Worm (Caenorhabditis elegans) whole organism, L2 larva: ENCODE data around the gene twk-48.

Experiments used
- Y55F3AM.14 ChIP-seq: fragments of 200-800 bp; sonication (Bioruptor generic); optimal IDR thresholded peaks from 2 replicates; lab custom pipeline; 2018; ENCODE audit warnings: mild to moderate bottlenecking, missing genetic modification characterization, missing compliant biosample characterization
- aly-2 ChIP-seq: fragments of 150-350 bp; optimal IDR thresholded peaks from 2 replicates; lab custom pipeline; 2014; ENCODE audit warnings: missing biosample characterization, missing genetic modification characterization
- ama-1 ChIP-seq: fragments of 150-350 bp; optimal IDR thresholded peaks from 2 replicates; lab custom pipeline; 2018; ENCODE audit warnings: inconsistent platforms
- elt-3 ChIP-seq: sonication (generic microtip); optimal IDR thresholded peaks from 2 replicates; lab custom pipeline; 2017; ENCODE audit warnings: missing biosample characterization, missing genetic modification characterization
- nhr-12 ChIP-seq: fragments of 150-350 bp; optimal IDR thresholded peaks from 2 replicates; lab custom pipeline; 2014; ENCODE audit warnings: missing biosample characterization, missing genetic modification characterization
- nhr-25 ChIP-seq: fragments of 150-350 bp; sonication (generic microtip); optimal IDR thresholded peaks from 3 replicates; lab custom pipeline; 2014; ENCODE audit warnings: missing biosample characterization, missing genetic modification characterization
- nhr-6 ChIP-seq: fragments of 150-350 bp; optimal IDR thresholded peaks from 2 replicates; lab custom pipeline; 2014; ENCODE audit warnings: missing biosample characterization, missing genetic modification characterization
- snpc-4 ChIP-seq: fragments of 150-350 bp; optimal IDR thresholded peaks from 2 replicates; lab custom pipeline; 2014; ENCODE audit warnings: missing biosample characterization, missing genetic modification characterization
- zag-1 ChIP-seq: fragments of 150-350 bp; optimal IDR thresholded peaks from 2 replicates; lab custom pipeline; 2014; ENCODE audit warnings: missing biosample characterization, missing genetic modification characterization

ce11 chrIII:9817087-9817612, 43.4 kb upstream of the twk-48 start, which contains the start of gene cnx-1:
- TF ChIP-seq nhr-25: no peak
- peak; percentile 31 for TF ChIP-seq ama-1 (lab: Kevin White, UChicago)
- TF ChIP-seq nhr-12: no peak
- TF ChIP-seq snpc-4 (tag; lab: Kevin White, UChicago): no peak
- no peak for TF ChIP-seq Y55F3AM.14 (GFP tag; lab: Kevin White, UChicago)
- TF ChIP-seq zag-1 (tag; lab: Kevin White, UChicago): no peak
- no peak for TF ChIP-seq elt-3 (tag; lab: Kevin White, UChicago)
- TF ChIP-seq aly-2: no peak
- no peak for TF ChIP-seq nhr-6
